Fruit fly (Drosophila melanogaster): ENCODE measurements around the gene mnb.

DNA sequence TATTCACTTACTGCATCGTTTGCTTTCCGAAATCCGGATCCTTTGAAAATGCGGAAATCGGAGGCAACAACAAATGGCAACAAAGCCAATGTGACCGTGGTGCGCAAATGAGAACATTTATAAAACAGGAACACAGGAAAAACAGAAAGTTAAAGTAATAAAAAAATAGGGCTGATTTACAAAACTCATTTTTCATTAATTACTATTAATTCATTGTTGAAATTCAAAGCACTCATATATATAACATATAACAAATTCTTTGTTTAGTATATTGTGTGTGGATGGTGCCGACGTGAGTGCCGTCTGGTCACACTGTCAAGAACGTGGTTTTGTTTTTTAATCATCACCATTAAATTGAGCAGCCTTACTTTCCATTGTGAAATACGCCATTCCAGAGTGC lies 26.3 kb downstream of the mnb start, which contains the start of the genes Arp8 and CG6769:
- TF ChIP-seq CG8478 (optimal IDR thresholded peaks at IDR 0.05): no peak
- TF ChIP-seq CTCF (optimal IDR thresholded peaks at IDR 0.05): no peak
